Fruit fly (Drosophila melanogaster) whole organism, prepupa: ENCODE data around the gene Hr39.

Experiments
- CG11762 ChIP-seq: fragments of 200-800 bp; sonication (Bioruptor generic); optimal IDR thresholded peaks from 3 replicates; lab custom pipeline; 2016; ENCODE audit warnings: missing biosample characterization, missing genetic modification characterization; ENCODE audit not compliant: insufficient read depth
- CG11902 ChIP-seq: fragments of 200-800 bp; sonication (Bioruptor generic); optimal IDR thresholded peaks from 3 replicates; lab custom pipeline; 2016; ENCODE audit warnings: missing biosample characterization, missing genetic modification characterization
- CG15336 ChIP-seq: fragments of 200-800 bp; sonication (Bioruptor generic); IDR thresholded peaks from 2 replicates; pipeline ENCODE4 v1.3.6; 2022; ENCODE audit warnings: missing biosample characterization, missing genetic modification characterization
- CG3032 ChIP-seq: fragments of 200-800 bp; optimal IDR thresholded peaks from 2 replicates; lab custom pipeline; 2019; ENCODE audit warnings: missing biosample characterization, mild to moderate bottlenecking, missing genetic modification characterization, moderate library complexity
- CG31627 ChIP-seq: fragments of 200-800 bp; sonication (Bioruptor generic); optimal IDR thresholded peaks from 3 replicates; lab custom pipeline; 2016; ENCODE audit warnings: missing biosample characterization, missing genetic modification characterization
- CG32006 ChIP-seq: fragments of 200-800 bp; sonication (Bioruptor generic); optimal IDR thresholded peaks from 3 replicates; lab custom pipeline; 2017; ENCODE audit warnings: missing biosample characterization, mild to moderate bottlenecking, missing genetic modification characterization
- CG34406 ChIP-seq: fragments of 200-800 bp; sonication (Bioruptor generic); optimal IDR thresholded peaks from 3 replicates; lab custom pipeline; 2016; ENCODE audit warnings: missing biosample characterization, missing genetic modification characterization
- CG3919 ChIP-seq: fragments of 200-800 bp; sonication (Bioruptor generic); optimal IDR thresholded peaks from 3 replicates; lab custom pipeline; 2016; ENCODE audit warnings: missing biosample characterization, missing genetic modification characterization
- CG4318 ChIP-seq: fragments of 200-800 bp; sonication (Bioruptor generic); optimal IDR thresholded peaks from 3 replicates; lab custom pipeline; 2017; ENCODE audit warnings: missing biosample characterization, mild to moderate bottlenecking, missing genetic modification characterization
- CG6163 ChIP-seq: fragments of 200-800 bp; sonication (Bioruptor generic); IDR thresholded peaks from 3 replicates; pipeline ENCODE4 v1.3.6; 2022; ENCODE audit warnings: missing biosample characterization, missing genetic modification characterization
- CG6276 ChIP-seq: fragments of 200-800 bp; sonication (Bioruptor generic); optimal IDR thresholded peaks from 2 replicates; lab custom pipeline; 2017; ENCODE audit warnings: missing biosample characterization, mild to moderate bottlenecking, missing genetic modification characterization
- CG6792 ChIP-seq: fragments of 200-800 bp; sonication (Bioruptor generic); optimal IDR thresholded peaks from 3 replicates; lab custom pipeline; 2016; ENCODE audit warnings: missing biosample characterization, missing genetic modification characterization
- CG6808 ChIP-seq: fragments of 200-800 bp; sonication (Bioruptor generic); optimal IDR thresholded peaks from 3 replicates; lab custom pipeline; 2017; ENCODE audit warnings: missing biosample characterization, missing genetic modification characterization, mild to moderate bottlenecking, moderate library complexity, missing genetic modification reagents
- CG6854 ChIP-seq: fragments of 200-800 bp; sonication (Bioruptor generic); optimal IDR thresholded peaks from 2 replicates; lab custom pipeline; 2017; ENCODE audit warnings: missing biosample characterization, mild to moderate bottlenecking, missing genetic modification characterization
- CG7368 ChIP-seq: fragments of 200-800 bp; sonication (Bioruptor generic); optimal IDR thresholded peaks from 3 replicates; lab custom pipeline; 2016; ENCODE audit warnings: missing biosample characterization, missing genetic modification characterization
- CG8119 ChIP-seq: fragments of 200-800 bp; sonication (Bioruptor generic); IDR thresholded peaks from 3 replicates; pipeline ENCODE4 v1.3.6; 2022; ENCODE audit warnings: missing biosample characterization, missing genetic modification characterization
- CG8319 ChIP-seq: fragments of 200-800 bp; sonication (Bioruptor generic); optimal IDR thresholded peaks from 3 replicates; lab custom pipeline; 2016; ENCODE audit warnings: missing biosample characterization, missing genetic modification characterization
- CG8632 ChIP-seq: fragments of 200-800 bp; sonication (Bioruptor generic); optimal IDR thresholded peaks from 3 replicates; lab custom pipeline; 2016; ENCODE audit warnings: missing biosample characterization, missing genetic modification characterization
- Eip75B ChIP-seq: fragments of 200-800 bp; sonication (Bioruptor generic); optimal IDR thresholded peaks from 3 replicates; lab custom pipeline; 2016; ENCODE audit warnings: missing biosample characterization, missing genetic modification characterization
- Eip78C ChIP-seq: fragments of 200-800 bp; sonication (Bioruptor generic); peaks from one replicate; lab custom pipeline; 2016; ENCODE audit warnings: missing biosample characterization, missing genetic modification characterization
- Eip93F ChIP-seq: fragments of 200-800 bp; sonication (Bioruptor generic); optimal IDR thresholded peaks from 2 replicates; lab custom pipeline; 2016; ENCODE audit warnings: missing biosample characterization, mild to moderate bottlenecking, missing genetic modification characterization
- Ets96B ChIP-seq: fragments of 200-800 bp; optimal IDR thresholded peaks from 2 replicates; lab custom pipeline; 2019; ENCODE audit warnings: missing biosample characterization, mild to moderate bottlenecking, missing genetic modification characterization, moderate library complexity
- Hr39 ChIP-seq: fragments of 200-800 bp; sonication (Bioruptor generic); optimal IDR thresholded peaks from 2 replicates; lab custom pipeline; 2016; ENCODE audit warnings: missing biosample characterization, missing genetic modification characterization
- Hr4 ChIP-seq: fragments of 200-800 bp; sonication (Bioruptor generic); optimal IDR thresholded peaks from 3 replicates; lab custom pipeline; 2016; ENCODE audit warnings: missing biosample characterization, missing genetic modification characterization
- OdsH ChIP-seq: fragments of 200-800 bp; sonication (Bioruptor generic); optimal IDR thresholded peaks from 3 replicates; lab custom pipeline; 2016; ENCODE audit warnings: missing biosample characterization, missing genetic modification characterization
- Smox ChIP-seq: fragments of 200-800 bp; sonication (Bioruptor generic); optimal IDR thresholded peaks from 3 replicates; lab custom pipeline; 2016; ENCODE audit warnings: missing biosample characterization, missing genetic modification characterization
- Sox102F ChIP-seq: fragments of 200-800 bp; sonication (Bioruptor generic); optimal IDR thresholded peaks from 2 replicates; lab custom pipeline; 2016; ENCODE audit warnings: missing biosample characterization, mild to moderate bottlenecking, missing genetic modification characterization
- Sox14 ChIP-seq: fragments of 200-800 bp; sonication (Bioruptor generic); optimal IDR thresholded peaks from 3 replicates; lab custom pipeline; 2016; ENCODE audit warnings: missing biosample characterization, missing genetic modification characterization
- Sox15 ChIP-seq: fragments of 200-800 bp; sonication (Bioruptor generic); optimal IDR thresholded peaks from 3 replicates; lab custom pipeline; 2016; ENCODE audit warnings: missing biosample characterization, missing genetic modification characterization
- achi ChIP-seq: fragments of 200-800 bp; sonication (Bioruptor generic); optimal IDR thresholded peaks from 3 replicates; lab custom pipeline; 2016; ENCODE audit warnings: missing biosample characterization, missing genetic modification characterization
- cyc ChIP-seq: fragments of 200-800 bp; sonication (Bioruptor generic); optimal IDR thresholded peaks from 3 replicates; lab custom pipeline; 2016; ENCODE audit warnings: missing biosample characterization, missing genetic modification characterization
- dac ChIP-seq: fragments of 200-800 bp; sonication (Bioruptor generic); optimal IDR thresholded peaks from 2 replicates; lab custom pipeline; 2017; ENCODE audit warnings: missing biosample characterization, mild to moderate bottlenecking, missing genetic modification characterization
- dsx ChIP-seq: fragments of 200-800 bp; optimal IDR thresholded peaks from 3 replicates; lab custom pipeline; 2019; ENCODE audit warnings: missing biosample characterization, mild to moderate bottlenecking, missing genetic modification characterization, moderate library complexity; ENCODE audit not compliant: poor library complexity, severe bottlenecking
- eg ChIP-seq: fragments of 200-800 bp; sonication (Bioruptor generic); IDR thresholded peaks from 3 replicates; pipeline ENCODE4 v1.3.6; 2022; ENCODE audit warnings: missing biosample characterization, missing genetic modification characterization
- esn ChIP-seq: fragments of 200-800 bp; sonication (Bioruptor generic); optimal IDR thresholded peaks from 2 replicates; lab custom pipeline; 2016; ENCODE audit warnings: missing biosample characterization, mild to moderate bottlenecking, missing genetic modification characterization, moderate library complexity
- fd59A ChIP-seq: fragments of 200-800 bp; sonication (Bioruptor generic); optimal IDR thresholded peaks from 2 replicates; lab custom pipeline; 2017; ENCODE audit warnings: missing biosample characterization, mild to moderate bottlenecking, missing genetic modification characterization, missing genetic modification reagents
- fd85E ChIP-seq: fragments of 200-800 bp; sonication (Bioruptor generic); optimal IDR thresholded peaks from 3 replicates; lab custom pipeline; 2016; ENCODE audit warnings: missing biosample characterization, missing genetic modification characterization
- fkh ChIP-seq: fragments of 200-800 bp; sonication (Bioruptor generic); optimal IDR thresholded peaks from 3 replicates; lab custom pipeline; 2017; ENCODE audit warnings: missing biosample characterization, mild to moderate bottlenecking, missing genetic modification characterization, moderate library complexity
- lz ChIP-seq: fragments of 200-800 bp; sonication (Bioruptor generic); optimal IDR thresholded peaks from 3 replicates; lab custom pipeline; 2016; ENCODE audit warnings: missing biosample characterization, missing genetic modification characterization
- net ChIP-seq: fragments of 200-800 bp; sonication (Bioruptor generic); optimal IDR thresholded peaks from 3 replicates; lab custom pipeline; 2016; ENCODE audit warnings: missing biosample characterization, missing genetic modification characterization
- pdm3 ChIP-seq: fragments of 200-800 bp; sonication (Bioruptor generic); optimal IDR thresholded peaks from 3 replicates; lab custom pipeline; 2016; ENCODE audit warnings: missing biosample characterization, missing genetic modification characterization
- salr ChIP-seq, 2 experiments: fragments of 200-800 bp; sonication (Bioruptor generic); optimal IDR thresholded peaks; 3 replicates each; lab custom pipeline; 2016 to 2018; ENCODE audit warnings: missing biosample characterization in 2 of 2, missing genetic modification characterization in 2 of 2, mild to moderate bottlenecking in 1 of 2
- ss ChIP-seq, 2 experiments: fragments of 200-800 bp; sonication (Bioruptor generic); optimal IDR thresholded peaks; 2 replicates in 1 of 2; 3 replicates in 1 of 2; lab custom pipeline; 2017 to 2018; ENCODE audit warnings: mild to moderate bottlenecking in 2 of 2, missing biosample characterization in 2 of 2, missing genetic modification characterization in 2 of 2, moderate library complexity in 1 of 2
- svp ChIP-seq: fragments of 200-800 bp; sonication (Bioruptor generic); peaks from one replicate; lab custom pipeline; 2016; ENCODE audit warnings: missing biosample characterization, missing genetic modification characterization
- topi ChIP-seq: fragments of 200-800 bp; sonication (Bioruptor generic); optimal IDR thresholded peaks from 3 replicates; lab custom pipeline; 2016; ENCODE audit warnings: missing biosample characterization, missing genetic modification characterization
- vri ChIP-seq: fragments of 200-800 bp; sonication (Bioruptor generic); optimal IDR thresholded peaks from 3 replicates; lab custom pipeline; 2016; ENCODE audit warnings: missing biosample characterization, mild to moderate bottlenecking, missing genetic modification characterization

Gene Hr39

dm6 chr2L:21237748-21238459 is 854 bp downstream of the Hr39 start (continued):
- no peak for TF ChIP-seq pdm3 (GFP tag; lab: Kevin White, UChicago)
- no peak for TF ChIP-seq CG11902 (GFP tag; lab: Kevin White, UChicago)
- TF ChIP-seq Sox15 (GFP tag; lab: Kevin White, UChicago) = no peak
- peak; percentile 37 for TF ChIP-seq Eip75B
- no peak for TF ChIP-seq CG7368 (GFP tag; lab: Kevin White, UChicago)
- TF ChIP-seq Eip93F (GFP tag; lab: Kevin White, UChicago) = no peak
- no peak for TF ChIP-seq OdsH (GFP tag; lab: Kevin White, UChicago)
- no peak for TF ChIP-seq CG34406 (GFP tag; lab: Kevin White, UChicago)
- TF ChIP-seq fkh (GFP tag; lab: Kevin White, UChicago) = peak; percentile 68
- TF ChIP-seq CG6276 (GFP tag; lab: Kevin White, UChicago) = peak; percentile 38
- no peak for TF ChIP-seq CG3032 (tag; lab: Kevin White, UChicago)
- TF ChIP-seq Hr4 = no peak

- TF ChIP-seq Ets96B (tag; lab: Kevin White, UChicago) = no peak
- TF ChIP-seq Eip78C (GFP tag; lab: Kevin White, UChicago) = peak; percentile 12
Observed at dm6 chr2L:21242369-21242768, 5.3 kb downstream of the Hr39 start.

dm6 chr2L:21243964-21244466 is 7.0 kb downstream of the Hr39 start:
- TF ChIP-seq pdm3 (GFP tag; lab: Kevin White, UChicago) (no peak), CG8632 (GFP tag; lab: Kevin White, UChicago) (no peak), Eip75B (peak; percentile 64), CG32006 (GFP tag; lab: Kevin White, UChicago) (no peak), Hr39 (peak; percentile 72), fd59A (GFP tag; lab: Kevin White, UChicago) (no peak), vri (GFP tag; lab: Kevin White, UChicago) (peak; percentile 20), CG6854 (GFP tag; lab: Kevin White, UChicago) (peak; percentile 62), Sox15 (GFP tag; lab: Kevin White, UChicago) (no peak), dsx (GFP tag; lab: Kevin White, UChicago) (no peak), salr (GFP tag; optimal IDR thresholded peaks at IDR 0.05; lab: Kevin White, UChicago) (no peak), Sox14 (GFP tag; lab: Kevin White, UChicago) (peak; percentile 37), CG8319 (GFP tag; lab: Kevin White, UChicago) (no peak), cyc (GFP tag; lab: Kevin White, UChicago) (no peak), topi (GFP tag; lab: Kevin White, UChicago) (no peak), CG31627 (no peak), achi (GFP tag; lab: Kevin White, UChicago) (no peak), Ets96B (tag; lab: Kevin White, UChicago) (no peak), CG8119 (GFP tag; lab: Robert Waterston, UW) (no peak), CG6792 (no peak), CG4318 (GFP tag; lab: Kevin White, UChicago) (no peak), CG6163 (GFP tag; lab: Robert Waterston, UW) (no peak; the same call in 2 of the 3 replicates), net (GFP tag; lab: Kevin White, UChicago) (no peak), lz (no peak), Eip93F (GFP tag; lab: Kevin White, UChicago) (no peak), Smox (GFP tag; lab: Kevin White, UChicago) (no peak), OdsH (GFP tag; lab: Kevin White, UChicago) (no peak), dac (GFP tag; lab: Kevin White, UChicago) (no peak), CG6808 (GFP tag; lab: Kevin White, UChicago) (no peak), fd85E (GFP tag; lab: Kevin White, UChicago) (no peak), esn (no peak), ss (GFP tag; optimal IDR thresholded peaks at IDR 0.05; lab: Kevin White, UChicago) (peak in 1 of 2 experiments; percentile 39), svp (GFP tag; lab: Kevin White, UChicago) (peak; percentile 97), Sox102F (GFP tag; lab: Kevin White, UChicago) (no peak), CG3919 (GFP tag; lab: Kevin White, UChicago) (no peak), CG11762 (GFP tag; lab: Kevin White, UChicago) (no peak), eg (GFP tag; lab: Robert Waterston, UW) (no peak), CG15336 (GFP tag; lab: Robert Waterston, UW) (no peak)
